Worm (Caenorhabditis elegans) whole organism, mixed stage, embryonic: ENCODE data around the gene rsp-4.

Source experiments
- M03D4.4 ChIP-seq: sonication (generic microtip); optimal IDR thresholded peaks from 2 replicates; lab custom pipeline; 2017; ENCODE audit warnings: mild to moderate bottlenecking, missing genetic modification characterization, missing compliant biosample characterization
- bed-3 ChIP-seq: fragments of 200-800 bp; sonication (Bioruptor generic); optimal IDR thresholded peaks from 3 replicates; lab custom pipeline; 2018; ENCODE audit warnings: mild to moderate bottlenecking, missing genetic modification characterization, moderate library complexity, missing compliant biosample characterization
- blmp-1 ChIP-seq: fragments of 150-350 bp; optimal IDR thresholded peaks from 2 replicates; lab custom pipeline; 2014; ENCODE audit warnings: missing biosample characterization, missing genetic modification characterization
- ceh-39 ChIP-seq: fragments of 150-350 bp; optimal IDR thresholded peaks from 2 replicates; lab custom pipeline; 2014; ENCODE audit warnings: missing biosample characterization, missing genetic modification characterization
- ceh-43 ChIP-seq: fragments of 200-800 bp; sonication (Bioruptor generic); optimal IDR thresholded peaks from 2 replicates; lab custom pipeline; 2018; ENCODE audit warnings: mild to moderate bottlenecking, missing genetic modification characterization, moderate library complexity, missing compliant biosample characterization
- ces-1 ChIP-seq: fragments of 150-350 bp; optimal IDR thresholded peaks from 2 replicates; lab custom pipeline; 2014; ENCODE audit warnings: missing biosample characterization, missing genetic modification reagents, missing genetic modification characterization
- cnd-1 ChIP-seq: fragments of 200-800 bp; sonication (Bioruptor generic); optimal IDR thresholded peaks from 2 replicates; lab custom pipeline; 2018; ENCODE audit warnings: mild to moderate bottlenecking, missing genetic modification characterization, missing compliant biosample characterization
- drap-1 ChIP-seq: fragments of 200-800 bp; sonication (Bioruptor generic); optimal IDR thresholded peaks from 3 replicates; lab custom pipeline; 2018; ENCODE audit warnings: mild to moderate bottlenecking, missing genetic modification characterization, missing compliant biosample characterization
- flh-1 ChIP-seq: fragments of 200-800 bp; sonication (Bioruptor generic); optimal IDR thresholded peaks from 2 replicates; lab custom pipeline; 2018; ENCODE audit warnings: mild to moderate bottlenecking, missing genetic modification characterization, moderate library complexity, missing compliant biosample characterization
- ham-2 ChIP-seq: fragments of 200-800 bp; sonication (Bioruptor generic); optimal IDR thresholded peaks from 2 replicates; lab custom pipeline; 2018; ENCODE audit warnings: mild to moderate bottlenecking, missing genetic modification characterization, missing compliant biosample characterization
- hlh-1 ChIP-seq: fragments of 150-350 bp; optimal IDR thresholded peaks from 2 replicates; lab custom pipeline; 2014; ENCODE audit warnings: missing biosample characterization, missing genetic modification reagents, missing genetic modification characterization
- lin-13 ChIP-seq: fragments of 150-350 bp; optimal IDR thresholded peaks from 2 replicates; lab custom pipeline; 2014; ENCODE audit warnings: missing biosample characterization, missing genetic modification characterization
- lin-32 ChIP-seq: fragments of 200-800 bp; sonication (Bioruptor generic); optimal IDR thresholded peaks from 2 replicates; lab custom pipeline; 2018; ENCODE audit warnings: mild to moderate bottlenecking, missing genetic modification characterization, missing compliant biosample characterization
- lsy-2 ChIP-seq: fragments of 150-350 bp; optimal IDR thresholded peaks from 2 replicates; lab custom pipeline; 2014; ENCODE audit warnings: missing biosample characterization, missing genetic modification characterization
- mab-5 ChIP-seq: fragments of 150-350 bp; optimal IDR thresholded peaks from 2 replicates; lab custom pipeline; 2014; ENCODE audit warnings: missing biosample characterization, missing genetic modification characterization
- mep-1 ChIP-seq: fragments of 150-350 bp; optimal IDR thresholded peaks from 2 replicates; lab custom pipeline; 2017; ENCODE audit warnings: missing biosample characterization, missing genetic modification reagents, missing genetic modification characterization, inconsistent platforms
- nhr-12 ChIP-seq: fragments of 150-350 bp; optimal IDR thresholded peaks from 2 replicates; lab custom pipeline; 2014; ENCODE audit warnings: missing biosample characterization, missing genetic modification characterization
- nhr-2 ChIP-seq: fragments of 150-350 bp; optimal IDR thresholded peaks from 2 replicates; lab custom pipeline; 2014; ENCODE audit warnings: missing biosample characterization, missing genetic modification characterization
- nhr-237 ChIP-seq: fragments of 150-350 bp; optimal IDR thresholded peaks from 2 replicates; lab custom pipeline; 2014; ENCODE audit warnings: missing biosample characterization, missing genetic modification characterization
- nhr-28 ChIP-seq: fragments of 150-350 bp; optimal IDR thresholded peaks from 2 replicates; lab custom pipeline; 2014; ENCODE audit warnings: missing biosample characterization, missing genetic modification characterization
- nhr-76 ChIP-seq: sonication (generic microtip); optimal IDR thresholded peaks from 2 replicates; lab custom pipeline; 2017; ENCODE audit warnings: missing biosample characterization, missing genetic modification characterization
- pha-4 ChIP-seq: fragments of 150-350 bp; optimal IDR thresholded peaks from 2 replicates; lab custom pipeline; 2018; ENCODE audit warnings: missing biosample characterization, missing genetic modification reagents, missing genetic modification characterization
- sem-2 ChIP-seq: fragments of 200-800 bp; sonication (Bioruptor generic); optimal IDR thresholded peaks from 2 replicates; lab custom pipeline; 2018; ENCODE audit warnings: mild to moderate bottlenecking, missing genetic modification characterization, missing compliant biosample characterization
- snpc-4 ChIP-seq: fragments of 150-350 bp; optimal IDR thresholded peaks from 2 replicates; lab custom pipeline; 2014; ENCODE audit warnings: missing biosample characterization, missing genetic modification characterization
- tbx-8 ChIP-seq: fragments of 200-800 bp; sonication (Bioruptor generic); optimal IDR thresholded peaks from 2 replicates; lab custom pipeline; 2018; ENCODE audit warnings: mild to moderate bottlenecking, missing genetic modification characterization, moderate library complexity, missing compliant biosample characterization
- unc-120 ChIP-seq: sonication (generic microtip); optimal IDR thresholded peaks from 2 replicates; lab custom pipeline; 2017; ENCODE audit warnings: missing genetic modification characterization, missing compliant biosample characterization; ENCODE audit not compliant: poor library complexity, severe bottlenecking
- unc-39 ChIP-seq: fragments of 150-350 bp; optimal IDR thresholded peaks from 2 replicates; lab custom pipeline; 2014; ENCODE audit warnings: missing biosample characterization, missing genetic modification characterization
- unc-62 ChIP-seq: fragments of 150-350 bp; optimal IDR thresholded peaks from 2 replicates; lab custom pipeline; 2014; ENCODE audit warnings: missing biosample characterization, missing genetic modification reagents, missing genetic modification characterization
- zip-8 ChIP-seq: fragments of 150-350 bp; optimal IDR thresholded peaks from 2 replicates; lab custom pipeline; 2014; ENCODE audit warnings: missing biosample characterization, missing genetic modification characterization
- ztf-11 ChIP-seq: fragments of 150-350 bp; optimal IDR thresholded peaks from 2 replicates; lab custom pipeline; 2014; ENCODE audit warnings: missing biosample characterization, missing genetic modification characterization

The rsp-4 gene

ce11 chrII:5412467-5412866 lies 23.8 kb upstream of the rsp-4 start, which contains the start of the genes EEED8.13 and EEED8.18:
Gene EEED8.13 (minus strand): TSS chrII:5412567.
Gene EEED8.18 (minus strand): TSS chrII:5412610.
- TF ChIP-seq zip-8 (peak; percentile 32), blmp-1 (no peak)
- TF ChIP-seq, all 35 proteins: peak for 1

ce11 chrII:5408924-5409323 lies 20.3 kb upstream of the rsp-4 start, which contains the start of the genes EEED8.12 and EEED8.4:
Gene EEED8.12 (minus strand): TSS chrII:5409024.
Gene EEED8.4 (plus strand): TSS chrII:5409319.
- TF ChIP-seq ces-1 (GFP tag; lab: Kevin White, UChicago) (no peak), flh-1 (GFP tag; lab: Kevin White, UChicago) (no peak), snpc-4 (no peak), drap-1 (GFP tag; lab: Kevin White, UChicago) (no peak), hlh-1 (tag; lab: Kevin White, UChicago) (no peak), lin-13 (tag; lab: Kevin White, UChicago) (no peak), pha-4 (tag; lab: Kevin White, UChicago) (no peak), unc-120 (tag; lab: Kevin White, UChicago) (no peak), M03D4.4 (tag; lab: Kevin White, UChicago) (no peak), ceh-39 (no peak), ceh-43 (GFP tag; lab: Kevin White, UChicago) (no peak), nhr-28 (tag; lab: Kevin White, UChicago) (no peak), unc-62 (GFP tag; lab: Kevin White, UChicago) (no peak)

- TF ChIP-seq lin-32: no peak
- no peak for TF ChIP-seq cnd-1 (tag; lab: Kevin White, UChicago)
- TF ChIP-seq nhr-12 (tag; lab: Kevin White, UChicago): no peak
- no peak for TF ChIP-seq lin-13 (tag; lab: Kevin White, UChicago)
- no peak for TF ChIP-seq unc-39 (tag; lab: Kevin White, UChicago)
- TF ChIP-seq mep-1 (tag; lab: Kevin White, UChicago): no peak
- no peak for TF ChIP-seq nhr-2 (tag; lab: Kevin White, UChicago)
- no peak for TF ChIP-seq unc-62 (GFP tag; lab: Kevin White, UChicago)
- TF ChIP-seq nhr-237 (tag; lab: Kevin White, UChicago): no peak
- no peak for TF ChIP-seq ces-1 (GFP tag; lab: Kevin White, UChicago)
- TF ChIP-seq mab-5 (tag; lab: Kevin White, UChicago): no peak
- TF ChIP-seq ceh-43 (GFP tag; lab: Kevin White, UChicago): no peak
- TF ChIP-seq drap-1 (GFP tag; lab: Kevin White, UChicago): no peak
- TF ChIP-seq zip-8: no peak
- TF ChIP-seq flh-1 (GFP tag; lab: Kevin White, UChicago): no peak
- TF ChIP-seq blmp-1: no peak
- TF ChIP-seq lsy-2 (tag; lab: Kevin White, UChicago): no peak
- no peak for TF ChIP-seq snpc-4
- no peak for TF ChIP-seq nhr-76 (tag; lab: Kevin White, UChicago)
- TF ChIP-seq M03D4.4 (tag; lab: Kevin White, UChicago): no peak
Observed at ce11 chrII:5407548-5407947, 18.9 kb upstream of the rsp-4 start, which contains the start of gene clec-141. Gene clec-141 (minus strand): TSS chrII:5407648.

- TF ChIP-seq bed-3 (GFP tag; lab: Kevin White, UChicago): peak; percentile 40
- peak; percentile 15 for TF ChIP-seq lsy-2 (tag; lab: Kevin White, UChicago)
- no peak for TF ChIP-seq unc-39 (tag; lab: Kevin White, UChicago)
- peak; percentile 18 for TF ChIP-seq blmp-1
- TF ChIP-seq flh-1 (GFP tag; lab: Kevin White, UChicago): no peak
- TF ChIP-seq hlh-1 (tag; lab: Kevin White, UChicago): peak; percentile 52
- TF ChIP-seq mep-1 (tag; lab: Kevin White, UChicago): peak; percentile 33
- peak; percentile 16 for TF ChIP-seq sem-2 (GFP tag; lab: Kevin White, UChicago)
- TF ChIP-seq cnd-1 (tag; lab: Kevin White, UChicago): no peak
- TF ChIP-seq ztf-11 (tag; lab: Kevin White, UChicago): no peak
- peak; percentile 74 for TF ChIP-seq ces-1 (GFP tag; lab: Kevin White, UChicago)
- TF ChIP-seq ceh-43 (GFP tag; lab: Kevin White, UChicago): peak; percentile 86
- TF ChIP-seq tbx-8 (GFP tag; lab: Kevin White, UChicago): no peak
- TF ChIP-seq ham-2: peak; percentile 58
- peak; percentile 74 for TF ChIP-seq M03D4.4 (tag; lab: Kevin White, UChicago)
- TF ChIP-seq nhr-237 (tag; lab: Kevin White, UChicago): peak; percentile 8
- TF ChIP-seq drap-1 (GFP tag; lab: Kevin White, UChicago): peak; percentile 40
- TF ChIP-seq, all 35 proteins: peak for 12
Observed at ce11 chrII:5399201-5399600, 10.6 kb upstream of the rsp-4 start, which contains the start of gene mog-5. Gene mog-5 (plus strand): TSS chrII:5399538.

ce11 chrII:5398779-5399178 lies 10.1 kb upstream of the rsp-4 start, which contains the start of gene fbxl-3:
Gene fbxl-3 (minus strand): TSS chrII:5398902.
- TF ChIP-seq nhr-237 (tag; lab: Kevin White, UChicago) (no peak), pha-4 (tag; lab: Kevin White, UChicago) (peak; percentile 65), ces-1 (GFP tag; lab: Kevin White, UChicago) (no peak)
- TF ChIP-seq, all 35 proteins: peak for 1
